Worm (Caenorhabditis elegans) whole organism, L1 larva: ENCODE results near the gene abhd-12.
A peak's percentile ranks its signal among the peaks of the same experiment; 100 is the strongest.

Source experiments
- C16A3.4 ChIP-seq: fragments of 150-350 bp; optimal IDR thresholded peaks from 2 replicates; lab custom pipeline; 2014; ENCODE audit warnings: missing biosample characterization, missing genetic modification characterization
- C34B4.2 ChIP-seq: sonication (generic microtip); optimal IDR thresholded peaks from 2 replicates; lab custom pipeline; 2017; ENCODE audit warnings: mild to moderate bottlenecking, missing genetic modification characterization, missing compliant biosample characterization
- Y116A8C.19 ChIP-seq: sonication (generic microtip); optimal IDR thresholded peaks from 2 replicates; lab custom pipeline; 2016; ENCODE audit warnings: missing compliant biosample characterization, missing genetic modification characterization, borderline replicate concordance
- dsc-1 ChIP-seq: sonication (generic microtip); optimal IDR thresholded peaks from 2 replicates; lab custom pipeline; 2016; ENCODE audit warnings: mild to moderate bottlenecking, missing genetic modification characterization, missing compliant biosample characterization
- efl-3 ChIP-seq: fragments of 200-800 bp; sonication (Bioruptor generic); optimal IDR thresholded peaks from 2 replicates; lab custom pipeline; 2018; ENCODE audit warnings: mild to moderate bottlenecking, missing genetic modification characterization, missing compliant biosample characterization
- egl-27 ChIP-seq, 2 experiments: fragments of 150-350 bp in 1 of 2; sonication (generic microtip); optimal IDR thresholded peaks; 3 replicates each; lab custom pipeline; 2017 to 2018; ENCODE audit warnings: missing biosample characterization in 2 of 2, missing genetic modification characterization in 2 of 2, missing genetic modification reagents in 2 of 2
- elt-2 ChIP-seq: sonication (generic microtip); optimal IDR thresholded peaks from 2 replicates; lab custom pipeline; 2016; ENCODE audit warnings: missing genetic modification characterization, mild to moderate bottlenecking, inconsistent platforms, missing compliant biosample characterization, missing genetic modification reagents
- elt-3 ChIP-seq, 6 experiments: fragments of 150-350 bp in 1 of 6; sonication (generic microtip); optimal IDR thresholded peaks; 2 replicates each; lab custom pipeline; 2017 to 2018; ENCODE audit warnings: missing biosample characterization in 6 of 6, missing genetic modification characterization in 6 of 6, inconsistent platforms in 1 of 6
- fkh-4 ChIP-seq: sonication (generic microtip); optimal IDR thresholded peaks from 2 replicates; lab custom pipeline; 2016; ENCODE audit warnings: missing compliant biosample characterization, missing genetic modification characterization, borderline replicate concordance
- fkh-8 ChIP-seq: sonication (generic microtip); optimal IDR thresholded peaks from 2 replicates; lab custom pipeline; 2016; ENCODE audit warnings: mild to moderate bottlenecking, missing genetic modification characterization, missing compliant biosample characterization
- fos-1 ChIP-seq: fragments of 150-350 bp; optimal IDR thresholded peaks from 2 replicates; lab custom pipeline; 2014; ENCODE audit warnings: missing biosample characterization, missing genetic modification characterization
- grh-1 ChIP-seq: fragments of 200-800 bp; sonication (Bioruptor generic); IDR thresholded peaks from 2 replicates; pipeline ENCODE4 v1.3.6; 2022; ENCODE audit warnings: missing genetic modification reagents, missing genetic modification characterization, missing compliant biosample characterization
- hlh-17 ChIP-seq: fragments of 200-800 bp; sonication (Bioruptor generic); optimal IDR thresholded peaks from 2 replicates; lab custom pipeline; 2018; ENCODE audit warnings: missing genetic modification characterization, mild to moderate bottlenecking, missing compliant biosample characterization, moderate library complexity, borderline replicate concordance
- irx-1 ChIP-seq: sonication (generic microtip); optimal IDR thresholded peaks from 2 replicates; lab custom pipeline; 2016; ENCODE audit warnings: missing genetic modification characterization, missing compliant biosample characterization
- isw-1 ChIP-seq: fragments of 200-800 bp; sonication (Bioruptor generic); IDR thresholded peaks from 2 replicates; pipeline ENCODE4 v1.3.6; 2022; ENCODE audit warnings: missing genetic modification characterization, missing compliant biosample characterization
- lin-13 ChIP-seq: fragments of 150-350 bp; optimal IDR thresholded peaks from 2 replicates; lab custom pipeline; 2014; ENCODE audit warnings: missing biosample characterization, missing genetic modification reagents, missing genetic modification characterization
- lin-39 ChIP-seq: fragments of 150-350 bp; optimal IDR thresholded peaks from 2 replicates; lab custom pipeline; 2014; ENCODE audit warnings: missing biosample characterization, missing genetic modification reagents, missing genetic modification characterization
- nhr-11 ChIP-seq: fragments of 150-350 bp; optimal IDR thresholded peaks from 2 replicates; lab custom pipeline; 2014; ENCODE audit warnings: missing biosample characterization, missing genetic modification characterization
- nhr-12 ChIP-seq: sonication (generic microtip); optimal IDR thresholded peaks from 2 replicates; lab custom pipeline; 2017; ENCODE audit warnings: missing biosample characterization, missing genetic modification characterization
- nhr-20 ChIP-seq: sonication (generic microtip); optimal IDR thresholded peaks from 2 replicates; lab custom pipeline; 2016; ENCODE audit warnings: mild to moderate bottlenecking, missing genetic modification characterization, missing compliant biosample characterization
- nhr-47 ChIP-seq: sonication (generic microtip); optimal IDR thresholded peaks from 2 replicates; lab custom pipeline; 2016; ENCODE audit warnings: mild to moderate bottlenecking, missing genetic modification characterization, moderate library complexity, missing compliant biosample characterization
- nhr-84 ChIP-seq: sonication (generic microtip); optimal IDR thresholded peaks from 2 replicates; lab custom pipeline; 2017; ENCODE audit warnings: missing biosample characterization, missing genetic modification characterization
- nhr-85 ChIP-seq: sonication (generic microtip); peaks from one replicate; lab custom pipeline; 2016; ENCODE audit warnings: missing genetic modification characterization, inconsistent platforms, missing compliant biosample characterization
- nhr-90 ChIP-seq: sonication (generic microtip); optimal IDR thresholded peaks from 2 replicates; lab custom pipeline; 2016; ENCODE audit warnings: mild to moderate bottlenecking, missing genetic modification characterization, missing compliant biosample characterization; ENCODE audit not compliant: poor library complexity
- pqm-1 ChIP-seq: sonication (generic microtip); optimal IDR thresholded peaks from 3 replicates; lab custom pipeline; 2017; ENCODE audit warnings: missing biosample characterization, missing genetic modification characterization
- rnt-1 ChIP-seq: sonication (generic microtip); optimal IDR thresholded peaks from 2 replicates; lab custom pipeline; 2016; ENCODE audit warnings: mild to moderate bottlenecking, missing genetic modification characterization, moderate library complexity, missing compliant biosample characterization
- skn-1 ChIP-seq: fragments of 150-350 bp; optimal IDR thresholded peaks from 2 replicates; lab custom pipeline; 2014; ENCODE audit warnings: missing biosample characterization, missing genetic modification characterization
- snu-23 ChIP-seq: sonication (generic microtip); optimal IDR thresholded peaks from 2 replicates; lab custom pipeline; 2016; ENCODE audit warnings: missing genetic modification characterization, missing compliant biosample characterization
- sox-4 ChIP-seq: sonication (generic microtip); optimal IDR thresholded peaks from 2 replicates; lab custom pipeline; 2016; ENCODE audit warnings: missing genetic modification characterization, missing compliant biosample characterization
- sptf-1 ChIP-seq: fragments of 150-350 bp; optimal IDR thresholded peaks from 2 replicates; lab custom pipeline; 2014; ENCODE audit warnings: missing biosample characterization, missing genetic modification characterization
- sup-37 ChIP-seq: fragments of 200-800 bp; sonication (Bioruptor generic); optimal IDR thresholded peaks from 2 replicates; lab custom pipeline; 2018; ENCODE audit warnings: mild to moderate bottlenecking, missing genetic modification characterization, missing compliant biosample characterization
- tlp-1 ChIP-seq: fragments of 150-350 bp; optimal IDR thresholded peaks from 2 replicates; lab custom pipeline; 2014; ENCODE audit warnings: missing biosample characterization, missing genetic modification characterization
- unc-30 ChIP-seq: sonication (generic microtip); optimal IDR thresholded peaks from 2 replicates; lab custom pipeline; 2017; ENCODE audit warnings: missing biosample characterization, missing genetic modification characterization
- unc-86 ChIP-seq: sonication (generic microtip); optimal IDR thresholded peaks from 2 replicates; lab custom pipeline; 2016; ENCODE audit warnings: missing genetic modification characterization, missing compliant biosample characterization
- unc-98 ChIP-seq: fragments of 200-800 bp; sonication (Bioruptor generic); IDR thresholded peaks from 2 replicates; pipeline ENCODE4 v1.3.6; 2022; ENCODE audit warnings: missing genetic modification characterization, missing compliant biosample characterization
- vab-15 ChIP-seq: sonication (generic microtip); optimal IDR thresholded peaks from 2 replicates; lab custom pipeline; 2017; ENCODE audit warnings: missing genotype, mild to moderate bottlenecking, missing genetic modification characterization, missing compliant biosample characterization
- zag-1 ChIP-seq: fragments of 150-350 bp; optimal IDR thresholded peaks from 2 replicates; lab custom pipeline; 2014; ENCODE audit warnings: missing biosample characterization, missing genetic modification characterization
- zip-4 ChIP-seq: fragments of 200-800 bp; sonication (Bioruptor generic); optimal IDR thresholded peaks from 2 replicates; lab custom pipeline; 2018; ENCODE audit warnings: mild to moderate bottlenecking, missing genetic modification characterization, moderate library complexity, missing compliant biosample characterization

The abhd-12 gene

DNA sequence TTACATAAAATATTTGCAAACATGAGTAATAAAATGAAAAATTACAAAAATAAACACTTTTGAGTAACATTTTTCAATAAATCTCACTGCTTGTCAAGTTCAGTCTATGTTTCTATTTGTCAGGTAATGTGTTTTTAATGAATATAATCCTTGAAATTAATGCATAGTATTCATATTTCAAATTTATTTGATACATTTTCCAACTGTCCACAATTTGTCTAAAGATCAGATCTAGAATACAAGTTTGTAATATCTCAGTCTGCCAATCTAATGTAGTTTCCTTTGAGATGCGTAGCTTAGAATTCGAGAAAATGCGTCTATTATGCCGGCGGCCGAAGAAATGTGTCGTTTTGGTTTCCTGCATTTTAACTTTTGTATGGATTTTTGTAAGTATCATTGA, 40.1 kb upstream of the abhd-12 start, which contains the start of gene Y97E10B.1:
Gene Y97E10B.1, plus strand, starts transcription at position 301 of the 400 bp plus-strand sequence.
- no peak for TF ChIP-seq vab-15 (tag; lab: Kevin White, UChicago)
- TF ChIP-seq sup-37, result no peak
- TF ChIP-seq nhr-84 (tag; lab: Kevin White, UChicago), result no peak
- no peak for TF ChIP-seq sptf-1 (tag; lab: Kevin White, UChicago)
- no peak for TF ChIP-seq Y116A8C.19 (tag; lab: Kevin White, UChicago)
- no peak for TF ChIP-seq fkh-8 (tag; lab: Kevin White, UChicago)
- TF ChIP-seq efl-3 (GFP tag; lab: Kevin White, UChicago), result no peak
- no peak for TF ChIP-seq zag-1
- TF ChIP-seq irx-1 (tag; lab: Kevin White, UChicago), result no peak
- no peak for TF ChIP-seq rnt-1 (tag; lab: Kevin White, UChicago)
- TF ChIP-seq elt-3 (tag; optimal IDR thresholded peaks at IDR 0.05; lab: Kevin White, UChicago), result no peak
- TF ChIP-seq nhr-11 (tag; lab: Kevin White, UChicago), result no peak
- TF ChIP-seq unc-30 (tag; lab: Kevin White, UChicago), result no peak
- no peak for TF ChIP-seq snu-23

DNA sequence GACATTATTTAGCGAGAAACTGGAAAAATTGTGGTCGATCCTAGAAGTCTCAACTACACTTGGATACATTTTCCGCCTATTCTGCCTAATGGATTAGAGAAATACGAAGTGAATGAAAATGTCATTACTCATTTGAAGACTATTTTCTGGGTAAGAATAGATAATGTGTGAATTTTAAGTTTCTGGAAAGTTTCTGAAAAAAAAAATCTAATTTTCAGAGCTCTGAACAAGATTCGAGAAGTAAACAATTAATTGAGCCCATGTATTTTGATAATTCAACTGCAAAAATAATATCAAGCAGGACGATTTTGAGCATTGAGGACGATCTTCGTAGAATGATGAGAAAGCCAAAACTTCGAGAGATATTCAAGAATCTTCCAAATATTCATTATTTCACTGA, 37.5 kb upstream of the abhd-12 start:
- no peak for TF ChIP-seq fos-1 (tag; lab: Kevin White, UChicago)
- peak; percentile 48 for TF ChIP-seq dsc-1 (tag; lab: Kevin White, UChicago)
- peak; percentile 14 for TF ChIP-seq fkh-8 (tag; lab: Kevin White, UChicago)
- no peak for TF ChIP-seq nhr-20 (tag; lab: Kevin White, UChicago)
- TF ChIP-seq nhr-90, result no peak
- TF ChIP-seq, all 84 proteins: peak for 2

DNA sequence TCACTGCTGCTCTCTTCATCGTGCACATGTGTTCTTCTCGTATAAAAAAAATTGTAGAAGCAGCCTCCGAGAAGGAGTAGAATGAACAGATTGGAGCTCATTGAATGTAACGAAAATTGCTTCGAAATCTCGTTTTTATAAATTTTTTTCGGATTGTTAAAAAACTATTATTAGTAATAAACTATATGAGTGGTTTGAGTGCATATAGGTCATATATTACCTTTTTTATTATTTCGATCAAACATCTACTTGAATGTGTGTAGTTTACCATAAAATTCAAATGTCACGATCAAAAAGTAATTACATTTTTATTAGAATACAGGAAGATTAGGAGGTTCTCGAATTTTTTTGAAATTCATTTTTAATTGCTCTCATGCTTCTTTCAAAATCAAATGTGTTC, 30.8 kb upstream of the abhd-12 start, which contains the start of gene clec-216:
Gene clec-216, minus strand, starts transcription at position 101 of the 400 bp plus-strand sequence.
- TF ChIP-seq elt-2 (tag; lab: Kevin White, UChicago) (no peak), pqm-1 (tag; lab: Kevin White, UChicago) (no peak), nhr-90 (no peak), lin-13 (GFP tag; lab: Kevin White, UChicago) (no peak), sox-4 (tag; lab: Kevin White, UChicago) (no peak), efl-3 (GFP tag; lab: Kevin White, UChicago) (no peak), egl-27 (tag; optimal IDR thresholded peaks at IDR 0.05; lab: Kevin White, UChicago) (no peak), grh-1 (GFP tag; lab: Robert Waterston, UW) (no peak), nhr-47 (no peak), unc-86 (tag; lab: Kevin White, UChicago) (no peak), zip-4 (GFP tag; lab: Kevin White, UChicago) (no peak), C34B4.2 (tag; lab: Kevin White, UChicago) (no peak), isw-1 (GFP tag; lab: Robert Waterston, UW) (no peak), lin-39 (tag; lab: Kevin White, UChicago) (no peak), skn-1 (tag; lab: Kevin White, UChicago) (no peak), nhr-85 (tag; lab: Kevin White, UChicago) (no peak), sup-37 (no peak), tlp-1 (tag; lab: Kevin White, UChicago) (no peak), fos-1 (tag; lab: Kevin White, UChicago) (no peak)

DNA sequence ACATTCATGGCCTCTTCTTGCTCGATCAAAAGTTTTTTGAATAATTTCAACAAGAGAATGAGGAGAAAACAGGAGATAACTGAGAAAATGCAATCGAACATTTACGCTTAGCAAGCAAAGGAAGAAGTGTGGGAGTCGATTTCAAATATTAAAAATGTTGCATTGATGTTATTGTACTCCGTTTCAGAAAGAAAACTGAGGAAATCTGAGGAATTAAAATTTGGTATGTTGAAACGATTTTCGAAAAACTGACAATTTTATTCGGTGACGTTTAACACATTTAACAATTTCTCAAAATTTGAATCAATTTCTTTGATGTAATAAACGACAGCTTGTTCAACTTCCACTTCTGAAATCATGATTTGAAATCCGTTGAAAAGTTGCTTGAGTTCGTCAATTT, 29.1 kb upstream of the abhd-12 start, which contains the start of gene F26D11.13:
Gene F26D11.13, minus strand, starts transcription at position 101 of the 400 bp plus-strand sequence.
- TF ChIP-seq fos-1 (tag; lab: Kevin White, UChicago), result no peak
- TF ChIP-seq nhr-12, result no peak
- TF ChIP-seq lin-39 (tag; lab: Kevin White, UChicago), result no peak
- TF ChIP-seq fkh-4 (tag; lab: Kevin White, UChicago), result no peak
- TF ChIP-seq unc-98, result no peak
- no peak for TF ChIP-seq hlh-17 (GFP tag; lab: Kevin White, UChicago)
- TF ChIP-seq C16A3.4 (tag; lab: Kevin White, UChicago), result no peak
- TF ChIP-seq, all 84 proteins: peak for 0
